Worm (Caenorhabditis elegans): ENCODE measurements around the gene col-13.

DNA sequence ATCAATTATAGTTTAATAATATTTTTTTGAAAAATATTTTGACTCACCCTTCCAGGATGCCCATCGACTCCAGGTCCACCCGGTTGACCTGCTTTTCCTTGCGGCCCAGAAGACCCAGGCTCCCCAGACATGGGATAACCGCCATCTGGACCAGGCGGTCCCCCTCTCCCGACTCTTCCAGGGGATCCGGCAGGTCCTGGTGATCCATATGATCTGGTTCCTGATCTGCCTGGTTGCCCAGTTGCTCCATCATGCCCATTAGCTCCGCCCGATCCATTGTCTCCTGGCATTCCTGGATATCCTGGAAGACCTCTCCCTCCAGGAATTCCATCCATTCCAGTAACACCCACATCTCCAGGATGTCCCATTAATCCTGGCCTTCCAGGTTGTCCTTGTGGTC lies 28.0 kb downstream of the col-13 start:
- no peak for TF ChIP-seq lin-11 (tag; optimal IDR thresholded peaks at IDR 0.05)
- no peak for TF ChIP-seq ztf-11 (tag; optimal IDR thresholded peaks at IDR 0.05)
- no peak for TF ChIP-seq elt-3 (tag; optimal IDR thresholded peaks at IDR 0.05)
- TF ChIP-seq F13H6.1 (tag; optimal IDR thresholded peaks at IDR 0.05): no peak
- no peak for TF ChIP-seq ztf-4 (tag; optimal IDR thresholded peaks at IDR 0.05)
- TF ChIP-seq nhr-6 (tag; optimal IDR thresholded peaks at IDR 0.05): no peak
- TF ChIP-seq mdl-1 (tag; optimal IDR thresholded peaks at IDR 0.05): no peak
- TF ChIP-seq ceh-82 (tag; optimal IDR thresholded peaks at IDR 0.05): no peak
- no peak for TF ChIP-seq skn-1 (tag; optimal IDR thresholded peaks at IDR 0.05)
